Worm (Caenorhabditis elegans): ENCODE data around the gene str-171.

The str-171 gene

DNA sequence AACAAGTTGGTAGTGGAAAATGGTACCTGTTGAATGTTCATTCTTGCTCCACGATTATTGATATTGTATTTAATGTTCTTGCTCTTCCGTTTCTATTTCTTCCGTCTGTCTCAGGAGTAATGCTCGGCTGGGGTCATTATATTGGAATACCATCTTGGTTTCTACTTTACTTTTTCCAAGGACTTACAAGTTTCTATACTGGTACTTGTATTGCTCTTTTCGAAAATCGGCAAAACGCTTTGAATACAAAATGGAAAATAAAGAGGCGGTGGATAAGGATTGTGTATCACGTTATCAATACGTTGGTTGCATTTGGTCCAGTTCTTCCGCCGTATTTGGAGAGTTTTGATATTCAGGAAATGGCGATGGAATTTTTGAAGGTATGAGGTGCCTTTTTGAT is 19.7 kb upstream of the str-171 start:
- TF ChIP-seq aly-1 (tag; optimal IDR thresholded peaks at IDR 0.05) (no peak), tbx-37 (GFP tag; conservative IDR thresholded peaks at IDR 0.05) (no peak), hmbx-1 (tag; optimal IDR thresholded peaks at IDR 0.05) (no peak), tra-4 (tag; optimal IDR thresholded peaks at IDR 0.05) (no peak), ceh-36 (tag; optimal IDR thresholded peaks at IDR 0.05) (no peak), scrt-1 (GFP tag; IDR thresholded peaks at IDR 0.05) (no peak), flt-1 (GFP tag; IDR thresholded peaks at IDR 0.05) (no peak), tbx-11 (GFP tag; IDR thresholded peaks at IDR 0.05) (no peak), pes-1 (GFP tag; IDR thresholded peaks at IDR 0.05) (no peak), F13C5.2 (tag; optimal IDR thresholded peaks at IDR 0.05) (no peak), ama-1 (optimal IDR thresholded peaks at IDR 0.05) (no peak), sea-1 (GFP tag; conservative IDR thresholded peaks at IDR 0.05) (no peak), ceh-13 (GFP tag; optimal IDR thresholded peaks at IDR 0.05) (no peak), hmg-4 (GFP tag; optimal IDR thresholded peaks at IDR 0.05) (no peak)

DNA sequence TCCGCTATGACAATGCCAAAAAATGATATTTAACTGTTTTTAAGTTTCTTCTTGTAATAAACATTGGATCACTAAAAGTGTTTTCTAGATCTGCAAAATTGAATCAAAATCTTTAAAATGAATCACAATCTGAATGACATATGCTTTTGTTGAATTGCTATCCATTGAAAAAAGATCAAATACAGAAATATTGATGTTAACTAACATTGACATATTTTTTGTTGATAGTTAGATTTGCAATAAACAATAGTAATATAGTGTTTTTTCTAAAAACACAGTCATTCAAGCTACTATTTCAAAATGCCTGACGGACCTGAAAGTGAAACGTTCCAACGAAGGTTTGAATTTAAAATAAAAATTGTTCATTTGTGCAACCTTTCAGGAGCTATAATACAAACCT is 18.3 kb upstream of the str-171 start, which contains the start of gene T09F5.2:
Gene T09F5.2 (plus strand): TSS at position 301 of the 400 bp plus-strand sequence.
- TF ChIP-seq hmg-4 (GFP tag; optimal IDR thresholded peaks at IDR 0.05) (no peak), ets-7 (tag; optimal IDR thresholded peaks at IDR 0.05) (no peak), flt-1 (GFP tag; IDR thresholded peaks at IDR 0.05) (no peak), pes-1 (GFP tag; IDR thresholded peaks at IDR 0.05) (no peak), ama-1 (optimal IDR thresholded peaks at IDR 0.05) (no peak), aly-1 (tag; optimal IDR thresholded peaks at IDR 0.05) (no peak), scrt-1 (GFP tag; IDR thresholded peaks at IDR 0.05) (no peak), tra-4 (tag; optimal IDR thresholded peaks at IDR 0.05) (no peak), ceh-36 (tag; optimal IDR thresholded peaks at IDR 0.05) (no peak), hmbx-1 (tag; optimal IDR thresholded peaks at IDR 0.05) (no peak), tbx-37 (GFP tag; conservative IDR thresholded peaks at IDR 0.05) (no peak), F13C5.2 (tag; optimal IDR thresholded peaks at IDR 0.05) (no peak), sea-1 (GFP tag; conservative IDR thresholded peaks at IDR 0.05) (no peak), tbx-11 (GFP tag; IDR thresholded peaks at IDR 0.05) (no peak), hnd-1 (tag; optimal IDR thresholded peaks at IDR 0.05) (no peak)

DNA sequence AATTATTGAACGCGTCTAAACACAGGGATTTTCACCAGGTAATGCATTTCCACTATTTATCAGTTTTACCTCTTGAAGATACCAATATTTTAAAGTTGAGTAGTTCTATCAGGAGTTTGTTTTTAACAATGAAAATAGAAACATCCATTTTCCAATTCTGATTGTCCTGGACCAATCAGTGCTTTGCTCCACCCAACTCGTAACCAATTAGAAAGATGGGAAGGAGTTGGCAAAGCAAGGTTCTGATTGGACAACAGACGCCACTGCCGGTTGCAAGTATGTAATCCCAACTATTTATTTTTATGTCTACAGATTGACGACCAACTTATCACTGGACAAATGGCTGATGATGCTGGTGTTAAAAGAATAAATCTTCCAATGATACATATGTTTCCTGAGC is 17.9 kb upstream of the str-171 start:
- no peak for TF ChIP-seq pes-1 (GFP tag; IDR thresholded peaks at IDR 0.05)
- no peak for TF ChIP-seq tbx-11 (GFP tag; IDR thresholded peaks at IDR 0.05)
- no peak for TF ChIP-seq tra-4 (tag; optimal IDR thresholded peaks at IDR 0.05)
- no peak for TF ChIP-seq B0310.2 (tag; optimal IDR thresholded peaks at IDR 0.05)
- no peak for TF ChIP-seq tbx-37 (GFP tag; conservative IDR thresholded peaks at IDR 0.05)
- no peak for TF ChIP-seq sea-1 (GFP tag; conservative IDR thresholded peaks at IDR 0.05)
- no peak for TF ChIP-seq ceh-36 (tag; optimal IDR thresholded peaks at IDR 0.05)
- no peak for TF ChIP-seq hmbx-1 (tag; optimal IDR thresholded peaks at IDR 0.05)
- TF ChIP-seq scrt-1 (GFP tag; IDR thresholded peaks at IDR 0.05), result no peak
- no peak for TF ChIP-seq ceh-13 (GFP tag; optimal IDR thresholded peaks at IDR 0.05)
- no peak for TF ChIP-seq aly-1 (tag; optimal IDR thresholded peaks at IDR 0.05)

DNA sequence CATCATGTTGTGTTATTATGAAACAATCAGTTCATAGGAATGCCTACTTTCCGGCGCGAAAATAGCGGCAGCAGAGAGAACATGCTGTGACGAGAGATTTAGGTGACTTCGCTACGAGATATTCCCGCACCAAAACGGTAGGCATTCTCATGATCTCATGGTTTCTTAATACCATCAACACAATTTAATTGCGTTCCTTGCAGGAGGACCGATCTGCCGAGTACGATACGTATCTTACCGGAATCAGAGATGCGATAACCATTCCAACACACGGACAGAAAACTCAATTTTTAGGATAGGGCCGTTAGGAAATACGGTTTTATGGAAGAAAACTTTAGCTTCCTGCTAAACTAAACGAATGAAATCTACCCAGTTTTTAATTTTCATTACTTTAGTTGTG is 16.5 kb upstream of the str-171 start, which contains the start of gene T09F5.1:
Gene T09F5.1 (plus strand): TSS at position 301 of the 400 bp plus-strand sequence.
- TF ChIP-seq ama-1 (optimal IDR thresholded peaks at IDR 0.05) (no peak), ceh-13 (GFP tag; optimal IDR thresholded peaks at IDR 0.05) (no peak), B0310.2 (tag; optimal IDR thresholded peaks at IDR 0.05) (no peak), tra-4 (tag; optimal IDR thresholded peaks at IDR 0.05) (no peak), tbx-11 (GFP tag; IDR thresholded peaks at IDR 0.05) (no peak), flt-1 (GFP tag; IDR thresholded peaks at IDR 0.05) (no peak), tbx-37 (GFP tag; conservative IDR thresholded peaks at IDR 0.05) (no peak), hnd-1 (tag; optimal IDR thresholded peaks at IDR 0.05) (no peak), ceh-36 (tag; optimal IDR thresholded peaks at IDR 0.05) (no peak), F13C5.2 (tag; optimal IDR thresholded peaks at IDR 0.05) (no peak), hmbx-1 (tag; optimal IDR thresholded peaks at IDR 0.05) (no peak), hmg-4 (GFP tag; optimal IDR thresholded peaks at IDR 0.05) (no peak), aly-1 (tag; optimal IDR thresholded peaks at IDR 0.05) (no peak), pes-1 (GFP tag; IDR thresholded peaks at IDR 0.05) (no peak)

DNA sequence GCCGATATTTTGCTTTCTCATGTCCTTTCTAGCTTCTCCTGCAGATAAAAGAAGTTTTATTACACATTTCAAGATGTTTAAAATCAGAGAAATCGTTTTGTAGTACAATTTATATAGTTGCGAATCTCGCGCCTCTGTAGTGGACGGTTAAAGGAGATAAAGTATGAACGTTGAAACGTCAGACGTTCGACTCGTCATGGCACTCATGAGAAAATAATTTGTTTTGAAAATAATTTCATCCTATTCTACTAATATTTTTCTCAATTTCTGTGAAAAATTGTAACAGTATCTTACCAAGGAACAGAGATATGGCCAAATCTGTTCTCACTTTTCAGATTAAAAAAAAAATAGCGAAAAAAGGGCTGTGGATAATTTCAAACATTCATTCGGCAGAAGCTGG is 15.5 kb upstream of the str-171 start, which contains the start of gene T09F5.20:
Gene T09F5.20 (minus strand): TSS at position 101 of the 400 bp plus-strand sequence.
- TF ChIP-seq scrt-1 (GFP tag; IDR thresholded peaks at IDR 0.05), result no peak
- no peak for TF ChIP-seq ceh-13 (GFP tag; optimal IDR thresholded peaks at IDR 0.05)
- TF ChIP-seq tbx-37 (GFP tag; conservative IDR thresholded peaks at IDR 0.05), result no peak
- no peak for TF ChIP-seq F13C5.2 (tag; optimal IDR thresholded peaks at IDR 0.05)
- no peak for TF ChIP-seq B0310.2 (tag; optimal IDR thresholded peaks at IDR 0.05)
- no peak for TF ChIP-seq ceh-36 (tag; optimal IDR thresholded peaks at IDR 0.05)
- no peak for TF ChIP-seq ama-1 (optimal IDR thresholded peaks at IDR 0.05)
- no peak for TF ChIP-seq flt-1 (GFP tag; IDR thresholded peaks at IDR 0.05)
- TF ChIP-seq ets-7 (tag; optimal IDR thresholded peaks at IDR 0.05), result no peak
- TF ChIP-seq hmg-4 (GFP tag; optimal IDR thresholded peaks at IDR 0.05), result no peak
- TF ChIP-seq tra-4 (tag; optimal IDR thresholded peaks at IDR 0.05), result no peak
- no peak for TF ChIP-seq pes-1 (GFP tag; IDR thresholded peaks at IDR 0.05)
- no peak for TF ChIP-seq sea-1 (GFP tag; conservative IDR thresholded peaks at IDR 0.05)
- TF ChIP-seq aly-1 (tag; optimal IDR thresholded peaks at IDR 0.05), result no peak
- TF ChIP-seq hnd-1 (tag; optimal IDR thresholded peaks at IDR 0.05), result no peak
- TF ChIP-seq hmbx-1 (tag; optimal IDR thresholded peaks at IDR 0.05), result no peak
- no peak for TF ChIP-seq tbx-11 (GFP tag; IDR thresholded peaks at IDR 0.05)

DNA sequence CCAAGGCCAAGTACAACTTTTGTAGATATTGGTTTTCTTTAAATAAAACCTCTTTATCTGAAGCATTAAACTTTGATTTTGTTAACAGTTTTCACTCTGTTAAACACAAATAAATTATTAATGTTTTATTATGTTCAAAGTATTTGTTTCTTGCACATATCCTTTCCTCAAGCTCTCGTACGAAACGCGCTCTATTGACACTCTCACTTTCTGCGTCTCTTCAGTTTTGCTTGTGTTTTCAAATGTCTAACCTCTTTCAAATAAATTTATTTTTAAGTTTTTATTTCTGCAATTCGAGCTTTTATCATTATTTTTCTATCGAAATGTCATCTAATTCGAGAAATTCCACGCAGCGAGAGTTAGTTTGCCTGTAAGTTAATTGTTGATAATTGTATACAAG is 11.5 kb upstream of the str-171 start, which contains the start of gene K08F9.4:
Gene K08F9.4 (plus strand): TSS at position 222 of the 400 bp plus-strand sequence.
- TF ChIP-seq ceh-13 (GFP tag; optimal IDR thresholded peaks at IDR 0.05), result no peak
- no peak for TF ChIP-seq hnd-1 (tag; optimal IDR thresholded peaks at IDR 0.05)
- TF ChIP-seq flt-1 (GFP tag; IDR thresholded peaks at IDR 0.05), result no peak
- TF ChIP-seq tbx-37 (GFP tag; conservative IDR thresholded peaks at IDR 0.05), result no peak
- TF ChIP-seq tbx-11 (GFP tag; IDR thresholded peaks at IDR 0.05), result no peak
- no peak for TF ChIP-seq scrt-1 (GFP tag; IDR thresholded peaks at IDR 0.05)
- no peak for TF ChIP-seq pes-1 (GFP tag; IDR thresholded peaks at IDR 0.05)
- no peak for TF ChIP-seq hmbx-1 (tag; optimal IDR thresholded peaks at IDR 0.05)
- no peak for TF ChIP-seq ets-7 (tag; optimal IDR thresholded peaks at IDR 0.05)
- no peak for TF ChIP-seq sea-1 (GFP tag; conservative IDR thresholded peaks at IDR 0.05)

DNA sequence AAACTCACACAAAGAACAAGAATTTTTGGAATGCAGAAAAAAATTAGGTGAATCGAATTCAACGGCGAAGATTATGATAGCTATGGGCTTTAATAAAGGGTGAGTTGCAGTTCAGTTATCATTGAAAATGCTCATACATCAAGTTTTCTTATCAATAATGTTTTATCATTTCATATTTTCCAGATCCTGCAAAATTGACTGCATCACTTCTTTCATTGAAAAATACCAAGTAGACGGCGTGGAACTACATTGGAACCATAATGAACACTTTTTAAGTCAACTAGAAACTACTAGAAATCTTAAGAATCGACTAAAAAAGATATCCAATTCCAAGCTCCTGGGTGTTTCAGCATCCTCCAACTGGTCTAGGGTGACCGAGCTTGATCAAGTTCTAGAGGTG is 11.0 kb upstream of the str-171 start, which contains the start of gene K08F9.1:
Gene K08F9.1 (minus strand): TSS at position 101 of the 400 bp plus-strand sequence.
- TF ChIP-seq ets-7 (tag; optimal IDR thresholded peaks at IDR 0.05), result no peak
- TF ChIP-seq sea-1 (GFP tag; conservative IDR thresholded peaks at IDR 0.05), result no peak
- TF ChIP-seq ceh-13 (GFP tag; optimal IDR thresholded peaks at IDR 0.05), result no peak
- TF ChIP-seq tbx-11 (GFP tag; IDR thresholded peaks at IDR 0.05), result no peak
- no peak for TF ChIP-seq B0310.2 (tag; optimal IDR thresholded peaks at IDR 0.05)
- no peak for TF ChIP-seq pes-1 (GFP tag; IDR thresholded peaks at IDR 0.05)
- TF ChIP-seq scrt-1 (GFP tag; IDR thresholded peaks at IDR 0.05), result no peak
- no peak for TF ChIP-seq ama-1 (optimal IDR thresholded peaks at IDR 0.05)
- TF ChIP-seq ceh-36 (tag; optimal IDR thresholded peaks at IDR 0.05), result no peak
- TF ChIP-seq tbx-37 (GFP tag; conservative IDR thresholded peaks at IDR 0.05), result no peak
- TF ChIP-seq hmbx-1 (tag; optimal IDR thresholded peaks at IDR 0.05), result no peak
- TF ChIP-seq hmg-4 (GFP tag; optimal IDR thresholded peaks at IDR 0.05), result no peak
- TF ChIP-seq tra-4 (tag; optimal IDR thresholded peaks at IDR 0.05), result no peak
- TF ChIP-seq flt-1 (GFP tag; IDR thresholded peaks at IDR 0.05), result no peak
- TF ChIP-seq F13C5.2 (tag; optimal IDR thresholded peaks at IDR 0.05), result no peak
- TF ChIP-seq hnd-1 (tag; optimal IDR thresholded peaks at IDR 0.05), result no peak
- no peak for TF ChIP-seq aly-1 (tag; optimal IDR thresholded peaks at IDR 0.05)

Measured in whole organism, early embryonic.